Fruit fly (Drosophila melanogaster) whole organism, embryonic: ENCODE measurements around the gene Grd.

Experiments
- ATbp ChIP-seq: fragments of 200-800 bp; sonication (Bioruptor generic); optimal IDR thresholded peaks from 2 replicates; lab custom pipeline; 2017; ENCODE audit warnings: missing biosample characterization, mild to moderate bottlenecking, missing genetic modification characterization, missing genetic modification reagents
- Aef1 ChIP-seq: fragments of 200-800 bp; sonication (Bioruptor generic); IDR thresholded peaks from 3 replicates; pipeline ENCODE4 v1.3.6; 2022; ENCODE audit warnings: missing biosample characterization, missing genetic modification characterization
- Bgb ChIP-seq: fragments of 200-800 bp; sonication (Bioruptor generic); IDR thresholded peaks from 2 replicates; pipeline ENCODE4 v1.3.6; 2022; ENCODE audit warnings: missing biosample characterization, missing genetic modification characterization; ENCODE audit not compliant: partially characterized antibody
- CG11504 ChIP-seq: fragments of 200-800 bp; sonication (Bioruptor generic); optimal IDR thresholded peaks from 3 replicates; lab custom pipeline; 2019; ENCODE audit warnings: missing biosample characterization, mild to moderate bottlenecking, missing genetic modification characterization, moderate library complexity
- CG1233 ChIP-seq: fragments of 200-800 bp; sonication (Bioruptor generic); optimal IDR thresholded peaks from 4 replicates; lab custom pipeline; 2018; ENCODE audit warnings: missing biosample characterization, mild to moderate bottlenecking, missing genetic modification characterization
- CG16779 ChIP-seq: fragments of 200-800 bp; sonication (Bioruptor generic); IDR thresholded peaks from 2 replicates; pipeline ENCODE4 v1.3.6; 2022; ENCODE audit warnings: missing biosample characterization, missing genetic modification characterization
- CG17186 ChIP-seq: fragments of 200-800 bp; sonication (Bioruptor generic); optimal IDR thresholded peaks from 3 replicates; lab custom pipeline; 2017; ENCODE audit warnings: missing biosample characterization, missing genetic modification reagents, missing genetic modification characterization
- CG17328 ChIP-seq: fragments of 200-800 bp; sonication (Bioruptor generic); IDR thresholded peaks from 2 replicates; pipeline ENCODE4 v1.3.6; 2022; ENCODE audit warnings: missing biosample characterization, missing genetic modification characterization
- CG1792 ChIP-seq: fragments of 200-800 bp; sonication (Bioruptor generic); optimal IDR thresholded peaks from 2 replicates; lab custom pipeline; 2016; ENCODE audit warnings: missing biosample characterization, missing genetic modification characterization
- CG30020 ChIP-seq: fragments of 200-800 bp; optimal IDR thresholded peaks from 2 replicates; lab custom pipeline; 2019; ENCODE audit warnings: missing biosample characterization, mild to moderate bottlenecking, missing genetic modification characterization, moderate library complexity
- CG4424 ChIP-seq: fragments of 200-800 bp; sonication (Bioruptor generic); optimal IDR thresholded peaks from 3 replicates; lab custom pipeline; 2016; ENCODE audit warnings: missing biosample characterization, missing genetic modification characterization
- CG4617 ChIP-seq: fragments of 200-800 bp; sonication (Bioruptor generic); optimal IDR thresholded peaks from 3 replicates; lab custom pipeline; 2016; ENCODE audit warnings: missing biosample characterization, missing genetic modification characterization, borderline replicate concordance
- CG5245 ChIP-seq: fragments of 200-800 bp; sonication (Bioruptor generic); optimal IDR thresholded peaks from 3 replicates; lab custom pipeline; 2016; ENCODE audit warnings: missing biosample characterization, missing genetic modification characterization
- CG6683 ChIP-seq: fragments of 200-800 bp; sonication (Bioruptor generic); optimal IDR thresholded peaks from 2 replicates; lab custom pipeline; 2017; ENCODE audit warnings: missing biosample characterization, mild to moderate bottlenecking, missing genetic modification characterization, missing genetic modification reagents
- Dip3 ChIP-seq: fragments of 200-800 bp; sonication (Bioruptor generic); optimal IDR thresholded peaks from 3 replicates; lab custom pipeline; 2016; ENCODE audit warnings: missing biosample characterization, missing genetic modification characterization
- Eip74EF ChIP-seq, 2 experiments: fragments of 200-800 bp in 1 of 2; fragments of >200 bp in 1 of 2; sonication (Bioruptor generic) in 1 of 2; optimal IDR thresholded peaks; 2 replicates each; lab custom pipeline; 2017 to 2019; ENCODE audit warnings: missing biosample characterization in 2 of 2, missing genetic modification characterization in 2 of 2, mild to moderate bottlenecking in 1 of 2, moderate library complexity in 1 of 2
- Fer2 ChIP-seq: fragments of 200-800 bp; sonication (Bioruptor generic); optimal IDR thresholded peaks from 2 replicates; lab custom pipeline; 2018; ENCODE audit warnings: missing biosample characterization, mild to moderate bottlenecking, missing genetic modification characterization, moderate library complexity
- H2.0 ChIP-seq: fragments of 200-800 bp; sonication (Bioruptor generic); IDR thresholded peaks from 2 replicates; pipeline ENCODE4 v1.3.6; 2022; ENCODE audit warnings: missing biosample characterization, missing genetic modification characterization
- Hr78 ChIP-seq, 2 experiments: fragments of 200-800 bp in 1 of 2; fragments of >200 bp in 1 of 2; sonication (Bioruptor generic) in 1 of 2; optimal IDR thresholded peaks; 2 replicates each; lab custom pipeline; 2017 to 2019; ENCODE audit warnings: missing biosample characterization in 2 of 2, missing genetic modification characterization in 2 of 2, mild to moderate bottlenecking in 1 of 2, moderate library complexity in 1 of 2
- MBD-R2 ChIP-seq: fragments of 200-800 bp; sonication (Bioruptor generic); IDR thresholded peaks from 2 replicates; pipeline ENCODE4 v1.3.6; 2022; ENCODE audit warnings: missing biosample characterization, missing genetic modification characterization
- MESR4 ChIP-seq: fragments of 200-800 bp; sonication (Bioruptor generic); optimal IDR thresholded peaks from 2 replicates; lab custom pipeline; 2018; ENCODE audit warnings: missing biosample characterization, mild to moderate bottlenecking, missing genetic modification characterization, moderate library complexity
- MTF-1 ChIP-seq: fragments of 200-800 bp; sonication (Bioruptor generic); optimal IDR thresholded peaks from 2 replicates; lab custom pipeline; 2018; ENCODE audit warnings: missing biosample characterization, mild to moderate bottlenecking, missing genetic modification characterization, borderline replicate concordance
- NC2α ChIP-seq: fragments of 200-800 bp; sonication (Bioruptor generic); optimal IDR thresholded peaks from 2 replicates; lab custom pipeline; 2016; ENCODE audit warnings: missing biosample characterization, missing genetic modification characterization
- NC2β ChIP-seq: fragments of 200-800 bp; sonication (Bioruptor generic); optimal IDR thresholded peaks from 2 replicates; lab custom pipeline; 2016; ENCODE audit warnings: missing biosample characterization, missing genetic modification characterization
- PHDP ChIP-seq: fragments of 200-800 bp; sonication (Bioruptor generic); optimal IDR thresholded peaks from 3 replicates; lab custom pipeline; 2018; ENCODE audit warnings: missing biosample characterization, mild to moderate bottlenecking, missing genetic modification characterization, moderate library complexity
- Side ChIP-seq: fragments of 200-800 bp; sonication (Bioruptor generic); optimal IDR thresholded peaks from 2 replicates; lab custom pipeline; 2016; ENCODE audit warnings: missing biosample characterization, missing genetic modification characterization
- Sry-δ ChIP-seq: fragments of 200-800 bp; sonication (Bioruptor generic); optimal IDR thresholded peaks from 2 replicates; lab custom pipeline; 2016; ENCODE audit warnings: missing biosample characterization, missing genetic modification characterization
- ara ChIP-seq: fragments of 200-800 bp; sonication (Bioruptor generic); IDR thresholded peaks from 2 replicates; pipeline ENCODE4 v1.3.6; 2022; ENCODE audit warnings: missing biosample characterization, missing genetic modification characterization
- bcd ChIP-seq: fragments of 200-800 bp; sonication (Bioruptor generic); optimal IDR thresholded peaks from 2 replicates; lab custom pipeline; 2017; ENCODE audit warnings: missing biosample characterization, mild to moderate bottlenecking, missing genetic modification characterization
- btn ChIP-seq: fragments of 200-800 bp; sonication (Bioruptor generic); optimal IDR thresholded peaks from 2 replicates; lab custom pipeline; 2016; ENCODE audit warnings: missing biosample characterization, missing genetic modification characterization
- cato ChIP-seq: fragments of 200-800 bp; sonication (Bioruptor generic); optimal IDR thresholded peaks from 2 replicates; lab custom pipeline; 2016; ENCODE audit warnings: missing biosample characterization, missing genetic modification characterization, borderline replicate concordance
- dimm ChIP-seq: fragments of 200-800 bp; sonication (Bioruptor generic); IDR thresholded peaks from 2 replicates; pipeline ENCODE4 v1.3.6; 2022; ENCODE audit warnings: missing biosample characterization, missing genetic modification characterization
- dm ChIP-seq: fragments of 200-800 bp; sonication (Bioruptor generic); optimal IDR thresholded peaks from 3 replicates; lab custom pipeline; 2016; ENCODE audit warnings: missing biosample characterization, missing genetic modification characterization
- dmrt99B ChIP-seq: fragments of 200-800 bp; sonication (Bioruptor generic); optimal IDR thresholded peaks from 2 replicates; lab custom pipeline; 2018; ENCODE audit warnings: missing biosample characterization, mild to moderate bottlenecking, missing genetic modification characterization, moderate library complexity
- dpn ChIP-seq, 2 experiments: fragments of 200-800 bp; sonication (Bioruptor generic); optimal IDR thresholded peaks; 3 replicates each; lab custom pipeline; 2016; ENCODE audit warnings: missing biosample characterization in 2 of 2, missing genetic modification characterization in 2 of 2
- en ChIP-seq: fragments of 200-800 bp; sonication (Bioruptor generic); optimal IDR thresholded peaks from 2 replicates; lab custom pipeline; 2016; ENCODE audit warnings: missing biosample characterization, missing genetic modification characterization
- gcm2 ChIP-seq: fragments of 200-800 bp; sonication (Bioruptor generic); optimal IDR thresholded peaks from 2 replicates; lab custom pipeline; 2016; ENCODE audit warnings: missing biosample characterization, missing genetic modification characterization
- mld ChIP-seq: fragments of 200-800 bp; sonication (Bioruptor generic); IDR thresholded peaks from 3 replicates; pipeline ENCODE4 v1.3.6; 2022; ENCODE audit warnings: missing biosample characterization, missing genetic modification characterization; ENCODE audit not compliant: partially characterized antibody
- nau ChIP-seq: fragments of 200-800 bp; sonication (Bioruptor generic); optimal IDR thresholded peaks from 3 replicates; lab custom pipeline; 2017; ENCODE audit warnings: missing biosample characterization, mild to moderate bottlenecking, missing genetic modification characterization, missing genetic modification reagents
- peb ChIP-seq: fragments of 200-800 bp; sonication (Bioruptor generic); IDR thresholded peaks from 2 replicates; pipeline ENCODE4 v1.3.6; 2022; ENCODE audit warnings: missing biosample characterization, missing genetic modification characterization
- sc ChIP-seq, 3 experiments: fragments of >200 bp in 2 of 3; fragments of 200-800 bp in 1 of 3; sonication (Bioruptor generic) in 1 of 3; optimal IDR thresholded peaks; 2 replicates in 2 of 3; 3 replicates in 1 of 3; lab custom pipeline; 2017; ENCODE audit warnings: mild to moderate bottlenecking in 1 of 3, missing biosample characterization in 1 of 3, missing genetic modification characterization in 1 of 3, missing genetic modification reagents in 1 of 3
- sr ChIP-seq: fragments of 200-800 bp; sonication (Bioruptor generic); IDR thresholded peaks from 3 replicates; pipeline ENCODE4 v1.3.6; 2022; ENCODE audit warnings: missing biosample characterization, missing genetic modification characterization
- tio ChIP-seq: fragments of 200-800 bp; sonication (Bioruptor generic); optimal IDR thresholded peaks from 2 replicates; lab custom pipeline; 2017; ENCODE audit warnings: missing biosample characterization, missing genetic modification characterization, inconsistent platforms
- tup ChIP-seq: fragments of 200-800 bp; sonication (Bioruptor generic); optimal IDR thresholded peaks from 2 replicates; lab custom pipeline; 2016; ENCODE audit warnings: missing biosample characterization, mild to moderate bottlenecking, missing genetic modification characterization, moderate library complexity
- twi ChIP-seq: fragments of 200-800 bp; optimal IDR thresholded peaks from 2 replicates; lab custom pipeline; 2019; ENCODE audit warnings: missing biosample characterization, mild to moderate bottlenecking, missing genetic modification characterization, moderate library complexity
- tx ChIP-seq: fragments of 200-800 bp; sonication (Bioruptor generic); optimal IDR thresholded peaks from 2 replicates; lab custom pipeline; 2016; ENCODE audit warnings: missing biosample characterization, missing genetic modification characterization
- wor ChIP-seq: fragments of 200-800 bp; sonication (Bioruptor generic); IDR thresholded peaks from 2 replicates; pipeline ENCODE4 v1.3.6; 2022; ENCODE audit warnings: missing biosample characterization, missing genetic modification characterization
- yki ChIP-seq: fragments of >200 bp; optimal IDR thresholded peaks from 3 replicates; lab custom pipeline; 2018

The Grd gene

DNA sequence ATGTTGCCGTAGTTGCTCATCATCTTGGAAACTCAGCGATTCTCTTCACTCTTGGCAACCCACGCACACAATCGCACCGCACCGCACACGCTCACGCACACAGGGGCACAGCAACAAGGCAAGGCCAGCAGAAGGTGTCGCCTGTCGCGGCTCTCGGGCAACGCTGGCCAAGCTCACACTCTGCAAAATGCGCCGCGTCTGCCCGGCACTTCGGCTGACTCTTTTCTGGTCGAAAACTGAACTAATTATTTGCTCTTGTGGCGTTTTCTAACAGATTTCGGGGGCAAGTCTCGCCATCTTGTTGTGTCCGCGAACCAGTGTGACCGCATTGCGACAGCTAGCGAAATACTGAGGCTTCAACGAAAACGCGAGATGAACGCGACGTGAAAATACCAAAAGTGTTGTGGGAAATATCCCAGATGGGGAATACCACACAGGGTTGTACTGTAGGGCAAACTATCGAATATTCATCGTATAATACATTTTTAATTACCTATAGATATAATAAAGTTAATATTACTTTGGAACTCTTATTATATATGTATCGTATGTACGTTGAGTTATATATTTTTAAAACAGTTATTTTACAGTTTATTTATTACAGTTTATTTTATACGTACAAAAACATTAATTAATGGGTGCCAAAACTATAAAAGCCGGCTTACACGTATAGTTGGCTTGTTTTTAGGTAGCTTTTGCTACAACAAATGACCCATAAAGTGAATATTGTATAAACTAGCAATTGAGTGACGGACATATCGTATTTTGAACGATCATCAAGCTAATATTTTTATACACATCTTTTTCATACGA lies 23.2 kb downstream of the Grd start, which contains the start of the genes MED19 and CG7430 (continued):
- no peak for TF ChIP-seq nau (GFP tag; lab: Kevin White, UChicago)
- TF ChIP-seq peb (GFP tag; lab: Robert Waterston, UW), result no peak
- TF ChIP-seq MESR4 (GFP tag; lab: Kevin White, UChicago), result peak; percentile 100
- no peak for TF ChIP-seq Side (GFP tag; lab: Kevin White, UChicago)
- no peak for TF ChIP-seq CG16779 (GFP tag; lab: Robert Waterston, UW)
- TF ChIP-seq CG1792 (GFP tag; lab: Kevin White, UChicago), result no peak
- no peak for TF ChIP-seq Eip74EF (GFP tag; optimal IDR thresholded peaks at IDR 0.05; lab: Kevin White, UChicago)
- no peak for TF ChIP-seq NC2β (GFP tag; lab: Kevin White, UChicago)
- no peak for TF ChIP-seq Fer2
- TF ChIP-seq btn (GFP tag; lab: Kevin White, UChicago), result no peak
- 0 out of 3 replicates have a peak, but pooled peaks have one; percentile 50 for TF ChIP-seq mld (GFP tag; lab: Robert Waterston, UW)
- no peak for TF ChIP-seq ATbp
- TF ChIP-seq sr (GFP tag; lab: Robert Waterston, UW), result peak; percentile 65; the same call in 2 of the 3 replicates
- no peak for TF ChIP-seq CG1233 (GFP tag; lab: Kevin White, UChicago)
- no peak for TF ChIP-seq dmrt99B
- TF ChIP-seq ara (GFP tag; lab: Robert Waterston, UW), result no peak
- no peak for TF ChIP-seq Hr78 (GFP tag; optimal IDR thresholded peaks at IDR 0.05; lab: Kevin White, UChicago)
- TF ChIP-seq Aef1 (GFP tag; lab: Robert Waterston, UW), result no peak
- TF ChIP-seq PHDP (tag; lab: Kevin White, UChicago), result peak; percentile 23
- peak; percentile 34 for TF ChIP-seq dm (GFP tag; lab: Kevin White, UChicago)
- 0 out of 2 replicates have a peak, but pooled peaks have one; percentile 7 for TF ChIP-seq CG17328 (GFP tag; lab: Robert Waterston, UW)
- peak; percentile 42; the same call in 1 of the 2 replicates for TF ChIP-seq MBD-R2
- no peak for TF ChIP-seq dpn (GFP tag; optimal IDR thresholded peaks at IDR 0.05; lab: Kevin White, UChicago)
- TF ChIP-seq CG5245 (GFP tag; lab: Kevin White, UChicago), result no peak
- peak; percentile 11 for TF ChIP-seq Sry-δ
- TF ChIP-seq NC2α, result no peak
- peak; percentile 36 for TF ChIP-seq CG30020 (tag; lab: Kevin White, UChicago)
- no peak for TF ChIP-seq CG11504 (tag; lab: Kevin White, UChicago)
- peak; percentile 63 for TF ChIP-seq Bgb (GFP tag; lab: Robert Waterston, UW)
- no peak for TF ChIP-seq en (GFP tag; lab: Kevin White, UChicago)
- no peak for TF ChIP-seq sc (optimal IDR thresholded peaks at IDR 0.05; lab: Kevin White, UChicago)
- no peak for TF ChIP-seq sc (GFP tag; optimal IDR thresholded peaks at IDR 0.05; lab: Kevin White, UChicago)
- TF ChIP-seq gcm2 (GFP tag; lab: Kevin White, UChicago), result no peak
- peak; percentile 9 for TF ChIP-seq CG4424
- no peak for TF ChIP-seq dimm
- TF ChIP-seq MTF-1, result no peak
- TF ChIP-seq twi (tag; lab: Kevin White, UChicago), result no peak
- TF ChIP-seq CG17186 (GFP tag; lab: Kevin White, UChicago), result no peak
- no peak for TF ChIP-seq cato (GFP tag; lab: Kevin White, UChicago)
- TF ChIP-seq bcd (GFP tag; lab: Kevin White, UChicago), result no peak
- no peak for TF ChIP-seq tx (GFP tag; lab: Kevin White, UChicago)
- no peak for TF ChIP-seq Dip3 (GFP tag; lab: Kevin White, UChicago)
- TF ChIP-seq wor, result no peak
- TF ChIP-seq CG6683 (GFP tag; lab: Kevin White, UChicago), result no peak
- no peak for TF ChIP-seq tio (GFP tag; lab: Kevin White, UChicago)
- no peak for TF ChIP-seq tup (GFP tag; lab: Kevin White, UChicago)
- TF ChIP-seq H2.0 (GFP tag; lab: Robert Waterston, UW), result no peak
- peak; percentile 79 for TF ChIP-seq CG4617
- TF ChIP-seq yki (lab: Kevin White, UChicago), result no peak
